Worm (Caenorhabditis elegans) whole organism, late embryonic: ENCODE results near the gene nhr-38.

Experiments used
- C08G9.2 ChIP-seq: sonication (generic microtip); optimal IDR thresholded peaks from 2 replicates; lab custom pipeline; 2016; ENCODE audit warnings: mild to moderate bottlenecking, missing genetic modification characterization, moderate library complexity, missing compliant biosample characterization
- F13H6.1 ChIP-seq: sonication (generic microtip); optimal IDR thresholded peaks from 2 replicates; lab custom pipeline; 2016; ENCODE audit warnings: missing genetic modification characterization, missing compliant biosample characterization
- K02D7.2 ChIP-seq: sonication (generic microtip); optimal IDR thresholded peaks from 2 replicates; lab custom pipeline; 2017; ENCODE audit warnings: mild to moderate bottlenecking, missing genetic modification characterization, missing compliant biosample characterization
- ceh-14 ChIP-seq: sonication (generic microtip); optimal IDR thresholded peaks from 2 replicates; lab custom pipeline; 2016; ENCODE audit warnings: missing genotype, missing genetic modification characterization, missing compliant biosample characterization
- ceh-18 ChIP-seq: sonication (generic microtip); optimal IDR thresholded peaks from 2 replicates; lab custom pipeline; 2016; ENCODE audit warnings: missing genetic modification characterization, missing compliant biosample characterization
- ceh-19 ChIP-seq: fragments of 200-800 bp; sonication (Bioruptor generic); optimal IDR thresholded peaks from 2 replicates; lab custom pipeline; 2018; ENCODE audit warnings: mild to moderate bottlenecking, missing genetic modification characterization, missing compliant biosample characterization
- ceh-2 ChIP-seq: sonication (generic microtip); optimal IDR thresholded peaks from 2 replicates; lab custom pipeline; 2016; ENCODE audit warnings: missing genotype, missing genetic modification characterization, missing compliant biosample characterization
- ceh-22 ChIP-seq: sonication (generic microtip); optimal IDR thresholded peaks from 2 replicates; lab custom pipeline; 2017; ENCODE audit warnings: missing biosample characterization, missing genetic modification characterization
- ceh-30 ChIP-seq: fragments of 150-350 bp; optimal IDR thresholded peaks from 2 replicates; lab custom pipeline; 2014; ENCODE audit warnings: missing biosample characterization, missing genetic modification characterization
- ceh-34 ChIP-seq: sonication (generic microtip); optimal IDR thresholded peaks from 2 replicates; lab custom pipeline; 2016; ENCODE audit warnings: mild to moderate bottlenecking, missing genetic modification characterization, missing compliant biosample characterization
- ceh-45 ChIP-seq: fragments of 200-800 bp; sonication (Bioruptor generic); IDR thresholded peaks from 2 replicates; pipeline ENCODE4 v1.3.6; 2022; ENCODE audit warnings: missing genetic modification reagents, missing genetic modification characterization, missing compliant biosample characterization
- ceh-48 ChIP-seq: sonication (generic microtip); optimal IDR thresholded peaks from 2 replicates; lab custom pipeline; 2016; ENCODE audit warnings: missing genetic modification characterization, inconsistent platforms, missing compliant biosample characterization
- che-1 ChIP-seq: sonication (generic microtip); optimal IDR thresholded peaks from 2 replicates; lab custom pipeline; 2016; ENCODE audit warnings: mild to moderate bottlenecking, missing genetic modification characterization, missing compliant biosample characterization
- dmd-4 ChIP-seq: sonication (generic microtip); optimal IDR thresholded peaks from 2 replicates; lab custom pipeline; 2016; ENCODE audit warnings: borderline replicate concordance, missing genetic modification characterization, missing compliant biosample characterization
- dve-1 ChIP-seq: sonication (generic microtip); optimal IDR thresholded peaks from 2 replicates; lab custom pipeline; 2017; ENCODE audit warnings: antibody characterized with exemption, mild to moderate bottlenecking, missing genetic modification characterization, missing compliant biosample characterization
- elt-2 ChIP-seq: sonication (generic microtip); optimal IDR thresholded peaks from 2 replicates; lab custom pipeline; 2016; ENCODE audit warnings: missing genetic modification reagents, missing genetic modification characterization, missing compliant biosample characterization
- eyg-1 ChIP-seq: sonication (generic microtip); optimal IDR thresholded peaks from 2 replicates; lab custom pipeline; 2016; ENCODE audit warnings: missing genotype, missing genetic modification characterization, missing compliant biosample characterization
- fax-1 ChIP-seq: sonication (generic microtip); optimal IDR thresholded peaks from 2 replicates; lab custom pipeline; 2016; ENCODE audit warnings: missing genotype, missing genetic modification characterization, missing compliant biosample characterization
- fkh-10 ChIP-seq: fragments of 150-350 bp; optimal IDR thresholded peaks from 2 replicates; lab custom pipeline; 2014; ENCODE audit warnings: missing biosample characterization, missing genetic modification reagents, missing genetic modification characterization
- fkh-6 ChIP-seq: sonication (generic microtip); optimal IDR thresholded peaks from 2 replicates; lab custom pipeline; 2016; ENCODE audit warnings: missing genetic modification characterization, missing compliant biosample characterization
- hlh-13 ChIP-seq: fragments of 200-800 bp; sonication (Bioruptor generic); optimal IDR thresholded peaks from 2 replicates; lab custom pipeline; 2018; ENCODE audit warnings: mild to moderate bottlenecking, missing genetic modification characterization, missing compliant biosample characterization
- hlh-30 ChIP-seq: sonication (generic microtip); optimal IDR thresholded peaks from 2 replicates; lab custom pipeline; 2017; ENCODE audit warnings: antibody characterized with exemption, missing genetic modification characterization, missing compliant biosample characterization; ENCODE audit not compliant: insufficient read depth
- lim-6 ChIP-seq: sonication (generic microtip); optimal IDR thresholded peaks from 2 replicates; lab custom pipeline; 2016; ENCODE audit warnings: missing genetic modification characterization, missing compliant biosample characterization
- lin-11 ChIP-seq: fragments of 200-800 bp; sonication (Bioruptor generic); optimal IDR thresholded peaks from 2 replicates; lab custom pipeline; 2018; ENCODE audit warnings: mild to moderate bottlenecking, missing genetic modification characterization, missing compliant biosample characterization
- nfya-1 ChIP-seq: sonication (generic microtip); optimal IDR thresholded peaks from 2 replicates; lab custom pipeline; 2017; ENCODE audit warnings: missing genetic modification characterization, mild to moderate bottlenecking, missing compliant biosample characterization, antibody characterized with exemption, moderate library complexity
- nhr-11 ChIP-seq: fragments of 150-350 bp; optimal IDR thresholded peaks from 2 replicates; lab custom pipeline; 2014; ENCODE audit warnings: missing biosample characterization, missing genetic modification characterization
- npax-4 ChIP-seq: sonication (generic microtip); optimal IDR thresholded peaks from 2 replicates; lab custom pipeline; 2016; ENCODE audit warnings: missing genetic modification characterization, missing compliant biosample characterization
- pat-9 ChIP-seq: fragments of 200-800 bp; sonication (Bioruptor generic); optimal IDR thresholded peaks from 2 replicates; lab custom pipeline; 2018; ENCODE audit warnings: mild to moderate bottlenecking, missing genetic modification characterization, moderate library complexity, missing compliant biosample characterization
- pax-1 ChIP-seq: fragments of 150-350 bp; optimal IDR thresholded peaks from 2 replicates; lab custom pipeline; 2014; ENCODE audit warnings: missing biosample characterization, missing genetic modification characterization
- pha-2 ChIP-seq: sonication (generic microtip); optimal IDR thresholded peaks from 2 replicates; lab custom pipeline; 2017; ENCODE audit warnings: mild to moderate bottlenecking, missing genetic modification characterization, missing compliant biosample characterization
- pqm-1 ChIP-seq: sonication (generic microtip); optimal IDR thresholded peaks from 2 replicates; lab custom pipeline; 2016; ENCODE audit warnings: missing genetic modification characterization, missing compliant biosample characterization
- ref-2 ChIP-seq: sonication (generic microtip); optimal IDR thresholded peaks from 2 replicates; lab custom pipeline; 2016; ENCODE audit warnings: missing genetic modification characterization, missing compliant biosample characterization
- sdc-2 ChIP-seq: sonication (generic microtip); optimal IDR thresholded peaks from 2 replicates; lab custom pipeline; 2016; ENCODE audit warnings: missing genotype, missing genetic modification characterization, missing compliant biosample characterization
- sox-4 ChIP-seq: sonication (generic microtip); optimal IDR thresholded peaks from 2 replicates; lab custom pipeline; 2017; ENCODE audit warnings: mild to moderate bottlenecking, missing genetic modification characterization, inconsistent platforms, missing compliant biosample characterization
- tbx-2 ChIP-seq: sonication (generic microtip); optimal IDR thresholded peaks from 2 replicates; lab custom pipeline; 2016; ENCODE audit warnings: missing genetic modification characterization, missing compliant biosample characterization
- tbx-7 ChIP-seq: sonication (generic microtip); optimal IDR thresholded peaks from 2 replicates; lab custom pipeline; 2016; ENCODE audit warnings: missing genotype, missing genetic modification characterization, missing compliant biosample characterization
- ttx-3 ChIP-seq: sonication (generic microtip); optimal IDR thresholded peaks from 2 replicates; lab custom pipeline; 2016; ENCODE audit warnings: missing genetic modification reagents, missing genetic modification characterization, missing compliant biosample characterization
- unc-3 ChIP-seq, 2 experiments: fragments of 200-800 bp in 1 of 2; sonication (Bioruptor generic) in 1 of 2; sonication (generic microtip) in 1 of 2; conservative IDR thresholded peaks in 1 of 2; optimal IDR thresholded peaks in 1 of 2; 2 replicates each; pipeline versions ENCODE4 v1.3.6 to Lab custom; 2016 to 2022; ENCODE audit warnings: missing compliant biosample characterization in 2 of 2, missing genetic modification characterization in 2 of 2, missing genetic modification reagents in 1 of 2
- unc-55 ChIP-seq: sonication (generic microtip); optimal IDR thresholded peaks from 2 replicates; lab custom pipeline; 2017; ENCODE audit warnings: missing biosample characterization, missing genetic modification reagents, missing genetic modification characterization

nhr-38 gene

DNA sequence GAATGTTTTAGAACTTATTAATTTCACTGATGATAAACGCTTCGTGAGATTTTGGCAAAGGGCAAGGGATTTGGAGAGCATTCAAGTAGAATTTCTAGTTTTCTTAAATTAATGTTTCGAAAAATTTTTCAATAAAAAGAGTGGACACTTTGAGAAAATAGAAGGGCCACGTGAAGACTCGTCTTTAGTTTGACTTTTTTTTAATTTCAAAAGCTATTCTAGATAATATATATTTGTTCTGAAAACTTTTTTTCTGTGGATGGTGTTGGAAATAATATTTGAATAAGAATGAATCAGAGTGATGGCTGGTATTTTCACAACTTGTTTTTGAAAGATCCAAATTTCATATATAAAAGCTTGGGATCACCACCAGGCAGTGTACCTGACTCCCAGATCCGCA is 38.4 kb downstream of the nhr-38 start, which contains the start of gene C28D4.8:
Gene C28D4.8 (minus strand): TSS at position 101 of the 400 bp plus-strand sequence.
- TF ChIP-seq ceh-19 (no peak), lin-11 (tag; lab: Kevin White, UChicago) (no peak), tbx-2 (no peak), ceh-48 (tag; lab: Kevin White, UChicago) (no peak), hlh-30 (tag; lab: Kevin White, UChicago) (no peak), lim-6 (tag; lab: Kevin White, UChicago) (no peak), npax-4 (tag; lab: Kevin White, UChicago) (no peak), pat-9 (no peak), fkh-10 (no peak), pax-1 (tag; lab: Kevin White, UChicago) (no peak), tbx-7 (tag; lab: Kevin White, UChicago) (no peak), fkh-6 (no peak), ref-2 (tag; lab: Kevin White, UChicago) (no peak)
- TF ChIP-seq, all 69 proteins: peak for 0

DNA sequence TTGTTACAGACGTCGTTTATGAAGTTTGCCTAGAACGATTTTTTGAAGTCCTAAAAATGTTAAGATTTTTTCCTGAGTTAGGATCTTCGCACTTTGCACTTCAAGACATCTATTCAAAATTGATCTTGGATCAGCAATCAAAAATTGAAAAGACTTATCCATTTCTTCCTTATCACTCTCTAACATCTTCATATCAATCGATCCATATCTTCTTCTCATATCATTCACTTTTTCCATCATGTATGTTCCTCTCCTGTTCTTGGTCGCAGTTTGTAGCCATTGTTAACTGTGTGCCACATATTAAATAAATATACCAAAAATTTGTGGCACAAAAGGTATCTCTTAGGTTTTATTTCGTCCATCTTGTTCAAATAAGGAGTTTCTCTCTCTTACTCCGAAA is 45.7 kb downstream of the nhr-38 start:
- TF ChIP-seq ceh-2 (tag; lab: Kevin White, UChicago), result no peak
- no peak for TF ChIP-seq K02D7.2 (tag; lab: Kevin White, UChicago)
- no peak for TF ChIP-seq F13H6.1 (tag; lab: Kevin White, UChicago)
- TF ChIP-seq dmd-4 (tag; lab: Kevin White, UChicago), result no peak
- no peak for TF ChIP-seq hlh-30 (tag; lab: Kevin White, UChicago)
- no peak for TF ChIP-seq ceh-34 (tag; lab: Kevin White, UChicago)
- TF ChIP-seq pqm-1 (tag; lab: Kevin White, UChicago), result no peak
- TF ChIP-seq nfya-1 (tag; lab: Kevin White, UChicago), result no peak
- no peak for TF ChIP-seq C08G9.2 (tag; lab: Kevin White, UChicago)
- no peak for TF ChIP-seq ceh-45 (GFP tag; lab: Robert Waterston, UW)
- TF ChIP-seq tbx-7 (tag; lab: Kevin White, UChicago), result no peak
- no peak for TF ChIP-seq che-1

DNA sequence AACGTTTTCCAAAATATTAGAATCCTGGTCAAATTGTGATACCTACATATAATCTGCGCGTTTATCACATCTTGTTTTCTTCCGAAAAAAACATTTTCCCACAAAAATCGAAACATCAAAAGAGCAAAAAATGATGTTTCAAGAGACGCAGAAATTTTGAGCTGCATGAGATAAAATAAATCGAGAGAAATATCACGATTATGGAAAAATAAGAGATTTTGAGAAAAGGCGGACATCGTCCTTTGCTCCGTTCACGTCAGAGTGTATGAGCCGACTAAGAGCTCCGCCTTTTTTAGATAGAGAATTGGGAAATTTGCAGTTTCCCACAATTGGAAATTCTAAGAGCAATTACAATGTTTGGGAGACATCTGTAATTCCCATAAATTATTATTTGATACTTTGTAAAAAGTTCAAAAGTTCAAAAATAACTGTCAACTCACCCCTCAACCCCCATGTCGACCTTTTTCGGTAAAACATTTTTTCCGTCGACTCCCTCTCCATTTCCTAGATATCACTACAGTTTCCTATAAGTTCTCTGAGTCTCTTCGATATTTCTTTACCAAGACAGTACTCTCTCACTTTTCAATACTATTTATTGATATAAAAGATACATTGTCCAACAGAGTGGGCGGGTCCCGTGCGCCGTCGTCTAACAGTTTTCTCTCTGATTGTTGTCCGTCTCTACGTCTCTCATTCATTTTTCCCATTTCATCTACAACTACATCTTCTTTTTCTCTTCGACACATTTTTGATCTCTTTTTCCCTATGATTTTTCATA is 46.8 kb downstream of the nhr-38 start:
- TF ChIP-seq tbx-2, result no peak
- TF ChIP-seq ceh-22 (tag; lab: Kevin White, UChicago), result no peak
- no peak for TF ChIP-seq pat-9
- TF ChIP-seq ceh-30 (tag; lab: Kevin White, UChicago), result no peak
- TF ChIP-seq ceh-14 (tag; lab: Kevin White, UChicago), result no peak
- TF ChIP-seq ceh-18 (tag; lab: Kevin White, UChicago), result no peak
- TF ChIP-seq elt-2 (tag; lab: Kevin White, UChicago), result no peak
- no peak for TF ChIP-seq eyg-1
- TF ChIP-seq hlh-13 (GFP tag; lab: Kevin White, UChicago), result no peak

DNA sequence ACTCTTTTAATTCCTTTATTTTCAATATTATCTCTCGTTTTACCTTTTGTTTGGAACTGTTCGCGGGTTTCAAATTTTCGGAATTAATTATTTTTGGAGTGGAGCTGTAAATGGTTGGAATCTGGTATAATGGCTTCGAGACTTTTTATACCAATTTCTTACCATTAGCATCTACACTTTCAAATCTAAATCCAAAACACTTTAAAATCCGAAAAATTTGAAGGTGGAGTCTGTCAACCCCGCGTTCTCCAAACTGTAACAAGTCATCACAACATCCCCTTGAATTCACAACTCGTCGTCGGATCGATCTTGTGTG is 47.4 kb downstream of the nhr-38 start, which contains the start of gene nhr-97:
Gene nhr-97 (plus strand): TSS at position 217 of the 316 bp plus-strand sequence.
- no peak for TF ChIP-seq ceh-18 (tag; lab: Kevin White, UChicago)
- no peak for TF ChIP-seq nhr-11 (tag; lab: Kevin White, UChicago)
- no peak for TF ChIP-seq ceh-34 (tag; lab: Kevin White, UChicago)
- TF ChIP-seq sdc-2 (tag; lab: Kevin White, UChicago), result no peak
- TF ChIP-seq ceh-19, result no peak
- TF ChIP-seq ttx-3, result no peak
- no peak for TF ChIP-seq F13H6.1 (tag; lab: Kevin White, UChicago)
- TF ChIP-seq dve-1 (tag; lab: Kevin White, UChicago), result no peak
- TF ChIP-seq pat-9, result no peak
- no peak for TF ChIP-seq fax-1 (tag; lab: Kevin White, UChicago)
- TF ChIP-seq pha-2, result no peak
- no peak for TF ChIP-seq lin-11 (tag; lab: Kevin White, UChicago)
- no peak for TF ChIP-seq unc-3 (GFP tag; conservative IDR thresholded peaks at IDR 0.05; lab: Robert Waterston, UW)
- no peak for TF ChIP-seq unc-3 (tag; optimal IDR thresholded peaks at IDR 0.05; lab: Kevin White, UChicago)
- no peak for TF ChIP-seq ceh-48 (tag; lab: Kevin White, UChicago)
- TF ChIP-seq ref-2 (tag; lab: Kevin White, UChicago), result no peak
- TF ChIP-seq tbx-7 (tag; lab: Kevin White, UChicago), result no peak
- TF ChIP-seq ceh-2 (tag; lab: Kevin White, UChicago), result no peak
- TF ChIP-seq unc-55, result no peak
- TF ChIP-seq sox-4 (tag; lab: Kevin White, UChicago), result no peak
